Worm (Caenorhabditis elegans) whole organism, L3 larva: ENCODE results near the gene cyp-44A1.

Experiments
- R02D3.7 ChIP-seq: fragments of 150-350 bp; optimal IDR thresholded peaks from 2 replicates; lab custom pipeline; 2014; ENCODE audit warnings: missing biosample characterization, missing genetic modification characterization
- ceh-82 ChIP-seq: fragments of 150-350 bp; optimal IDR thresholded peaks from 2 replicates; lab custom pipeline; 2014; ENCODE audit warnings: missing biosample characterization, missing genetic modification characterization
- elt-3 ChIP-seq, 3 experiments: fragments of 150-350 bp in 1 of 3; sonication (generic microtip) in 2 of 3; optimal IDR thresholded peaks; 2 replicates in 2 of 3; 4 replicates in 1 of 3; lab custom pipeline; 2014 to 2017; ENCODE audit warnings: missing biosample characterization in 3 of 3, missing genetic modification characterization in 3 of 3
- nhr-28 ChIP-seq: fragments of 150-350 bp; optimal IDR thresholded peaks from 2 replicates; lab custom pipeline; 2014; ENCODE audit warnings: missing biosample characterization, missing genetic modification characterization
- nhr-43 ChIP-seq: sonication (generic microtip); optimal IDR thresholded peaks from 2 replicates; lab custom pipeline; 2016; ENCODE audit warnings: mild to moderate bottlenecking, missing genetic modification characterization, missing compliant biosample characterization; ENCODE audit not compliant: poor library complexity, severe bottlenecking
- unc-62 ChIP-seq: fragments of 150-350 bp; sonication (generic microtip); optimal IDR thresholded peaks from 4 replicates; lab custom pipeline; 2014; ENCODE audit warnings: missing biosample characterization, missing genetic modification reagents, missing genetic modification characterization

DNA sequence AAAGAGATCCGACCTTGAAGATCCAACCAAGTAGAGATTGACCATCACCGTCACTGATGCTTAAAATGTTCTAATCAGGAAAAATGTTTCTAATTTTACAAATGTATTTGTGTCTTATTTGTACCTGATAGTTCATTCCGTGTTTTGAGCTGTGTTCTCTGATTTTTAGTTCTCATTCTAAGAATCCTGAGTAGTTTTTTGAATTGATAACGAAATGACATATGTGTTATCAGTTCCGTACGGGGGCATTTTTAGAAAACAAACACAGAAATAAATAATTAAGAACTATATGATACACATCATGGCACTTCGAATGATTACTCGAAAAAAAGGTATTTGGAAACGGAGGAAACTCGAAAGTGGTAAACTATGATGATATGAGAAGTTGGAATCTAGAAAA lies 51.7 kb downstream of the cyp-44A1 start:
- no peak for TF ChIP-seq nhr-28 (tag; lab: Kevin White, UChicago)
- TF ChIP-seq unc-62 (GFP tag; lab: Kevin White, UChicago), result no peak
- no peak for TF ChIP-seq elt-3 (tag; optimal IDR thresholded peaks at IDR 0.05; lab: Kevin White, UChicago)
- TF ChIP-seq R02D3.7 (tag; lab: Kevin White, UChicago), result no peak
- no peak for TF ChIP-seq nhr-43
- no peak for TF ChIP-seq ceh-82 (tag; lab: Kevin White, UChicago)
